Worm (Caenorhabditis elegans) whole organism, L3 larva: ENCODE measurements around the gene rps-22.

Experiments used
- R02D3.7 ChIP-seq: fragments of 150-350 bp; optimal IDR thresholded peaks from 2 replicates; lab custom pipeline; 2014; ENCODE audit warnings: missing biosample characterization, missing genetic modification characterization
- ZK546.5 ChIP-seq: sonication (generic microtip); optimal IDR thresholded peaks from 2 replicates; lab custom pipeline; 2017; ENCODE audit warnings: missing biosample characterization, missing genetic modification characterization
- aly-2 ChIP-seq: fragments of 150-350 bp; optimal IDR thresholded peaks from 2 replicates; lab custom pipeline; 2014; ENCODE audit warnings: missing biosample characterization, missing genetic modification characterization
- ama-1 ChIP-seq: fragments of 150-350 bp; optimal IDR thresholded peaks from 2 replicates; lab custom pipeline; 2018
- ceh-16 ChIP-seq: sonication (generic microtip); optimal IDR thresholded peaks from 2 replicates; lab custom pipeline; 2017; ENCODE audit warnings: missing biosample characterization, missing genetic modification characterization
- ceh-28 ChIP-seq: fragments of 150-350 bp; optimal IDR thresholded peaks from 2 replicates; lab custom pipeline; 2014; ENCODE audit warnings: missing biosample characterization, missing genetic modification reagents, missing genetic modification characterization
- ceh-82 ChIP-seq: fragments of 150-350 bp; optimal IDR thresholded peaks from 2 replicates; lab custom pipeline; 2014; ENCODE audit warnings: missing biosample characterization, missing genetic modification characterization
- ceh-9 ChIP-seq: sonication (generic microtip); optimal IDR thresholded peaks from 2 replicates; lab custom pipeline; 2018; ENCODE audit warnings: missing biosample characterization, missing genetic modification characterization
- daf-12 ChIP-seq: fragments of 150-350 bp; optimal IDR thresholded peaks from 2 replicates; lab custom pipeline; 2014; ENCODE audit warnings: missing biosample characterization, missing genetic modification reagents, missing genetic modification characterization
- egl-27 ChIP-seq: sonication (generic microtip); optimal IDR thresholded peaks from 4 replicates; lab custom pipeline; 2017; ENCODE audit warnings: missing biosample characterization, missing genetic modification reagents, missing genetic modification characterization
- egl-5 ChIP-seq: fragments of 150-350 bp; optimal IDR thresholded peaks from 2 replicates; lab custom pipeline; 2017; ENCODE audit warnings: missing biosample characterization, missing genetic modification reagents, missing genetic modification characterization, inconsistent platforms
- elt-1 ChIP-seq: fragments of 150-350 bp; optimal IDR thresholded peaks from 2 replicates; lab custom pipeline; 2014; ENCODE audit warnings: missing biosample characterization, missing genetic modification characterization
- elt-2 ChIP-seq: sonication (generic microtip); optimal IDR thresholded peaks from 2 replicates; lab custom pipeline; 2016; ENCODE audit warnings: missing genetic modification reagents, mild to moderate bottlenecking, missing genetic modification characterization, missing compliant biosample characterization
- elt-3 ChIP-seq, 3 experiments: fragments of 150-350 bp in 1 of 3; sonication (generic microtip) in 2 of 3; optimal IDR thresholded peaks; 2 replicates in 2 of 3; 4 replicates in 1 of 3; lab custom pipeline; 2014 to 2017; ENCODE audit warnings: missing biosample characterization in 3 of 3, missing genetic modification characterization in 3 of 3
- eor-1 ChIP-seq, 2 experiments: fragments of 150-350 bp; optimal IDR thresholded peaks; 2 replicates each; lab custom pipeline; 2014 to 2018; ENCODE audit warnings: missing biosample characterization in 2 of 2, missing genetic modification characterization in 2 of 2
- fkh-10 ChIP-seq: sonication (generic microtip); optimal IDR thresholded peaks from 2 replicates; lab custom pipeline; 2017; ENCODE audit warnings: missing biosample characterization, missing genetic modification reagents, missing genetic modification characterization
- fkh-2 ChIP-seq: fragments of 150-350 bp; optimal IDR thresholded peaks from 2 replicates; lab custom pipeline; 2014; ENCODE audit warnings: missing biosample characterization, missing genetic modification reagents, missing genetic modification characterization
- fos-1 ChIP-seq: fragments of 150-350 bp; optimal IDR thresholded peaks from 2 replicates; lab custom pipeline; 2014; ENCODE audit warnings: missing biosample characterization, missing genetic modification characterization
- hmg-11 ChIP-seq: sonication (generic microtip); optimal IDR thresholded peaks from 2 replicates; lab custom pipeline; 2016; ENCODE audit warnings: missing genetic modification characterization, missing compliant biosample characterization
- jun-1 ChIP-seq: fragments of 150-350 bp; optimal IDR thresholded peaks from 2 replicates; lab custom pipeline; 2014; ENCODE audit warnings: missing biosample characterization, missing genetic modification reagents, missing genetic modification characterization
- lin-15B ChIP-seq: fragments of 150-350 bp; optimal IDR thresholded peaks from 2 replicates; lab custom pipeline; 2014; ENCODE audit warnings: missing biosample characterization, missing genetic modification characterization
- lin-39 ChIP-seq: fragments of 150-350 bp; optimal IDR thresholded peaks from 2 replicates; lab custom pipeline; 2018; ENCODE audit warnings: missing biosample characterization, missing genetic modification reagents, missing genetic modification characterization
- lsy-12 ChIP-seq: sonication (generic microtip); optimal IDR thresholded peaks from 2 replicates; lab custom pipeline; 2016; ENCODE audit warnings: mild to moderate bottlenecking, missing genetic modification characterization, missing compliant biosample characterization
- mdl-1 ChIP-seq: fragments of 150-350 bp; optimal IDR thresholded peaks from 2 replicates; lab custom pipeline; 2014; ENCODE audit warnings: missing biosample characterization, missing genetic modification characterization
- mml-1 ChIP-seq: fragments of 150-350 bp; sonication (generic microtip); optimal IDR thresholded peaks from 3 replicates; lab custom pipeline; 2014; ENCODE audit warnings: missing biosample characterization, missing genetic modification characterization
- nfya-1 ChIP-seq: sonication (generic microtip); optimal IDR thresholded peaks from 2 replicates; lab custom pipeline; 2017; ENCODE audit warnings: missing genetic modification characterization, mild to moderate bottlenecking, missing compliant biosample characterization, antibody characterized with exemption, moderate library complexity; ENCODE audit not compliant: insufficient read depth
- nhr-11 ChIP-seq: fragments of 150-350 bp; optimal IDR thresholded peaks from 2 replicates; lab custom pipeline; 2014; ENCODE audit warnings: missing biosample characterization, missing genetic modification characterization
- nhr-12 ChIP-seq: fragments of 150-350 bp; optimal IDR thresholded peaks from 2 replicates; lab custom pipeline; 2014; ENCODE audit warnings: missing biosample characterization, missing genetic modification characterization
- nhr-23 ChIP-seq: fragments of 150-350 bp; optimal IDR thresholded peaks from 2 replicates; lab custom pipeline; 2014; ENCODE audit warnings: missing biosample characterization, missing genetic modification reagents, missing genetic modification characterization
- nhr-237 ChIP-seq: fragments of 150-350 bp; optimal IDR thresholded peaks from 2 replicates; lab custom pipeline; 2014; ENCODE audit warnings: missing biosample characterization, missing genetic modification characterization
- nhr-25 ChIP-seq: sonication (generic microtip); optimal IDR thresholded peaks from 2 replicates; lab custom pipeline; 2017; ENCODE audit warnings: missing biosample characterization, missing genetic modification characterization
- nhr-28 ChIP-seq: fragments of 150-350 bp; optimal IDR thresholded peaks from 2 replicates; lab custom pipeline; 2014; ENCODE audit warnings: missing biosample characterization, missing genetic modification characterization
- nhr-43 ChIP-seq: sonication (generic microtip); optimal IDR thresholded peaks from 2 replicates; lab custom pipeline; 2016; ENCODE audit warnings: mild to moderate bottlenecking, missing genetic modification characterization, missing compliant biosample characterization; ENCODE audit not compliant: poor library complexity, severe bottlenecking
- nhr-67 ChIP-seq: fragments of 150-350 bp; optimal IDR thresholded peaks from 2 replicates; lab custom pipeline; 2014; ENCODE audit warnings: missing biosample characterization, missing genetic modification characterization
- nhr-76 ChIP-seq: fragments of 150-350 bp; sonication (generic microtip); optimal IDR thresholded peaks from 5 replicates; lab custom pipeline; 2014; ENCODE audit warnings: missing biosample characterization, missing genetic modification characterization
- nhr-77 ChIP-seq: fragments of 150-350 bp; optimal IDR thresholded peaks from 2 replicates; lab custom pipeline; 2014; ENCODE audit warnings: missing biosample characterization, missing genetic modification characterization
- pha-4 ChIP-seq: fragments of 150-350 bp; optimal IDR thresholded peaks from 2 replicates; lab custom pipeline; 2014; ENCODE audit warnings: missing biosample characterization, missing genetic modification reagents, missing genetic modification characterization
- pqm-1 ChIP-seq: fragments of 150-350 bp; optimal IDR thresholded peaks from 2 replicates; lab custom pipeline; 2017; ENCODE audit warnings: missing biosample characterization, missing genetic modification characterization, inconsistent platforms
- sea-2 ChIP-seq: fragments of 150-350 bp; sonication (generic microtip); optimal IDR thresholded peaks from 4 replicates; lab custom pipeline; 2014; ENCODE audit warnings: missing biosample characterization, missing genetic modification reagents, missing genetic modification characterization
- skn-1 ChIP-seq: fragments of 150-350 bp; optimal IDR thresholded peaks from 2 replicates; lab custom pipeline; 2014; ENCODE audit warnings: missing biosample characterization, missing genetic modification characterization
- snpc-4 ChIP-seq: fragments of 150-350 bp; optimal IDR thresholded peaks from 2 replicates; lab custom pipeline; 2014; ENCODE audit warnings: missing biosample characterization, missing genetic modification characterization
- tbx-2 ChIP-seq: sonication (generic microtip); optimal IDR thresholded peaks from 2 replicates; lab custom pipeline; 2016; ENCODE audit warnings: mild to moderate bottlenecking, missing genetic modification characterization, missing compliant biosample characterization
- unc-39 ChIP-seq: sonication (generic microtip); optimal IDR thresholded peaks from 4 replicates; lab custom pipeline; 2017; ENCODE audit warnings: missing biosample characterization, missing genetic modification characterization
- unc-62 ChIP-seq: fragments of 150-350 bp; sonication (generic microtip); optimal IDR thresholded peaks from 4 replicates; lab custom pipeline; 2014; ENCODE audit warnings: missing biosample characterization, missing genetic modification reagents, missing genetic modification characterization
- zag-1 ChIP-seq: fragments of 150-350 bp; optimal IDR thresholded peaks from 2 replicates; lab custom pipeline; 2014; ENCODE audit warnings: missing biosample characterization, missing genetic modification characterization
- ztf-11 ChIP-seq: fragments of 150-350 bp; optimal IDR thresholded peaks from 2 replicates; lab custom pipeline; 2014; ENCODE audit warnings: missing biosample characterization, missing genetic modification characterization
- ztf-4 ChIP-seq: fragments of 150-350 bp; optimal IDR thresholded peaks from 2 replicates; lab custom pipeline; 2014; ENCODE audit warnings: missing biosample characterization, missing genetic modification characterization

rps-22 gene

DNA sequence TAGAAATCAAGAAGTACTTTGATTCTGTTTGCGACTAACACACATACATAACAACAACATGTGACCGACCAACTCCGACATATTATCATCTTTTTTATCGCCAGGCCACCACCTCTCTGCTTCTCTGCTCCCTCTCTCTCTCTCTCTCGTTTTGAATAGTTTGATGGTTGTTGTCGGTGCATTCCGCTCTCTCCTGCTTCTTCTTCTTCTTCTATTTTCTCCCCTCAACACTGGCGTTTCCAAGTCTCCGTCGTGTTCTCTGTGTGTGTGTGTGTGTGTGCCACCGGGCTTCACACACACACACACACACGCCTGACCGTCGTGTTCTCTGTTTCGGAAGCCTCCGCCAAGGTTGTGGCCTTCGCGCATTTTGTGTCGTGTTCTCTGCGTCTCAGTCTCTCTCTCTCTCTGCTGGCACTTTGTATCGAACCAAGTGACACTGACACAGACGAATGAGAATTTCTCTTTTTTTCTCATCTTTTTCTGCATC is 25.2 kb upstream of the rps-22 start:
- peak; percentile 58 for TF ChIP-seq lin-15B (tag; lab: Kevin White, UChicago)
- TF ChIP-seq mml-1 (tag; lab: Kevin White, UChicago) = no peak
- TF ChIP-seq fkh-2 (tag; lab: Kevin White, UChicago) = peak; percentile 3
- TF ChIP-seq skn-1 (tag; lab: Kevin White, UChicago) = peak; percentile 96
- peak; percentile 80 for TF ChIP-seq R02D3.7 (tag; lab: Kevin White, UChicago)
- no peak for TF ChIP-seq ZK546.5
- peak; percentile 99 for TF ChIP-seq nhr-23 (tag; lab: Kevin White, UChicago)
- TF ChIP-seq nhr-237 = no peak
- TF ChIP-seq aly-2 (tag; lab: Kevin White, UChicago) = peak; percentile 59
- TF ChIP-seq tbx-2 = peak; percentile 96
- TF ChIP-seq pha-4 (tag; lab: Kevin White, UChicago) = peak; percentile 99
- TF ChIP-seq daf-12 (tag; lab: Kevin White, UChicago) = peak; percentile 75
- TF ChIP-seq ztf-11 (tag; lab: Kevin White, UChicago) = no peak
- peak; percentile 94 for TF ChIP-seq nhr-11 (tag; lab: Kevin White, UChicago)
- TF ChIP-seq ceh-82 = peak; percentile 92
- TF ChIP-seq mdl-1 (tag; lab: Kevin White, UChicago) = peak; percentile 93
- peak in 1 of 2 experiments; percentile 25 for TF ChIP-seq eor-1 (tag; optimal IDR thresholded peaks at IDR 0.05; lab: Kevin White, UChicago)
- TF ChIP-seq lin-39 (tag; lab: Kevin White, UChicago) = peak; percentile 94
- peak; percentile 53 for TF ChIP-seq sea-2 (GFP tag; lab: Kevin White, UChicago)
- TF ChIP-seq elt-3 (tag; optimal IDR thresholded peaks at IDR 0.05; lab: Kevin White, UChicago) = peak; percentile 29 to 87 (median 60)
- TF ChIP-seq nhr-28 = peak; percentile 65
- TF ChIP-seq elt-2 (tag; lab: Kevin White, UChicago) = peak; percentile 97
- TF ChIP-seq elt-1 (tag; lab: Kevin White, UChicago) = peak; percentile 89
- peak; percentile 59 for TF ChIP-seq snpc-4 (tag; lab: Kevin White, UChicago)
- TF ChIP-seq ztf-4 (tag; lab: Kevin White, UChicago) = peak; percentile 61
- TF ChIP-seq jun-1 (tag; lab: Kevin White, UChicago) = peak; percentile 98
- no peak for TF ChIP-seq nhr-67 (tag; lab: Kevin White, UChicago)
- TF ChIP-seq egl-27 = peak; percentile 98
- TF ChIP-seq hmg-11 (tag; lab: Kevin White, UChicago) = peak; percentile 96
- peak; percentile 99 for TF ChIP-seq unc-62 (GFP tag; lab: Kevin White, UChicago)
- peak; percentile 92 for TF ChIP-seq ceh-28
- peak; percentile 70 for TF ChIP-seq unc-39 (tag; lab: Kevin White, UChicago)
- TF ChIP-seq nhr-77 (tag; lab: Kevin White, UChicago) = peak; percentile 80
- no peak for TF ChIP-seq ceh-9 (tag; lab: Kevin White, UChicago)
- TF ChIP-seq zag-1 (tag; lab: Kevin White, UChicago) = peak; percentile 89
- TF ChIP-seq nhr-12 (tag; lab: Kevin White, UChicago) = no peak
- TF ChIP-seq egl-5 (tag; lab: Kevin White, UChicago) = peak; percentile 88
- peak; percentile 56 for TF ChIP-seq ama-1 (lab: Kevin White, UChicago)
- TF ChIP-seq nfya-1 (tag; lab: Kevin White, UChicago) = peak; percentile 96
- TF ChIP-seq fos-1 (tag; lab: Kevin White, UChicago) = peak; percentile 87
- TF ChIP-seq fkh-10 (GFP tag; lab: Kevin White, UChicago) = peak; percentile 61
- TF ChIP-seq ceh-16 (tag; lab: Kevin White, UChicago) = no peak
- TF ChIP-seq lsy-12 (tag; lab: Kevin White, UChicago) = peak; percentile 93
- TF ChIP-seq nhr-43 (tag; lab: Kevin White, UChicago) = peak; percentile 99
- TF ChIP-seq pqm-1 (tag; lab: Kevin White, UChicago) = peak; percentile 97
- peak; percentile 55 for TF ChIP-seq nhr-76 (tag; lab: Kevin White, UChicago)
- TF ChIP-seq nhr-25 (tag; lab: Kevin White, UChicago) = peak; percentile 99
